Worm (Caenorhabditis elegans) whole organism, mixed stage, embryonic: ENCODE measurements around the gene F46E10.2.

Source experiments
- M03D4.4 ChIP-seq: sonication (generic microtip); optimal IDR thresholded peaks from 2 replicates; lab custom pipeline; 2017; ENCODE audit warnings: mild to moderate bottlenecking, missing genetic modification characterization, missing compliant biosample characterization
- bed-3 ChIP-seq: fragments of 200-800 bp; sonication (Bioruptor generic); optimal IDR thresholded peaks from 3 replicates; lab custom pipeline; 2018; ENCODE audit warnings: mild to moderate bottlenecking, missing genetic modification characterization, moderate library complexity, missing compliant biosample characterization
- blmp-1 ChIP-seq: fragments of 150-350 bp; optimal IDR thresholded peaks from 2 replicates; lab custom pipeline; 2014; ENCODE audit warnings: missing biosample characterization, missing genetic modification characterization
- ceh-39 ChIP-seq: fragments of 150-350 bp; optimal IDR thresholded peaks from 2 replicates; lab custom pipeline; 2014; ENCODE audit warnings: missing biosample characterization, missing genetic modification characterization
- ceh-43 ChIP-seq: fragments of 200-800 bp; sonication (Bioruptor generic); optimal IDR thresholded peaks from 2 replicates; lab custom pipeline; 2018; ENCODE audit warnings: mild to moderate bottlenecking, missing genetic modification characterization, moderate library complexity, missing compliant biosample characterization
- ceh-83 ChIP-seq: fragments of 200-800 bp; sonication (Bioruptor generic); optimal IDR thresholded peaks from 2 replicates; lab custom pipeline; 2018; ENCODE audit warnings: mild to moderate bottlenecking, missing genetic modification characterization, missing compliant biosample characterization
- ces-1 ChIP-seq: fragments of 150-350 bp; optimal IDR thresholded peaks from 2 replicates; lab custom pipeline; 2014; ENCODE audit warnings: missing biosample characterization, missing genetic modification reagents, missing genetic modification characterization
- cnd-1 ChIP-seq: fragments of 200-800 bp; sonication (Bioruptor generic); optimal IDR thresholded peaks from 2 replicates; lab custom pipeline; 2018; ENCODE audit warnings: mild to moderate bottlenecking, missing genetic modification characterization, missing compliant biosample characterization
- elt-3 ChIP-seq: fragments of 150-350 bp; optimal IDR thresholded peaks from 2 replicates; lab custom pipeline; 2014; ENCODE audit warnings: missing biosample characterization, missing genetic modification characterization
- flh-1 ChIP-seq: fragments of 200-800 bp; sonication (Bioruptor generic); optimal IDR thresholded peaks from 2 replicates; lab custom pipeline; 2018; ENCODE audit warnings: mild to moderate bottlenecking, missing genetic modification characterization, moderate library complexity, missing compliant biosample characterization
- ham-2 ChIP-seq: fragments of 200-800 bp; sonication (Bioruptor generic); optimal IDR thresholded peaks from 2 replicates; lab custom pipeline; 2018; ENCODE audit warnings: mild to moderate bottlenecking, missing genetic modification characterization, missing compliant biosample characterization
- hlh-1 ChIP-seq: fragments of 150-350 bp; optimal IDR thresholded peaks from 2 replicates; lab custom pipeline; 2014; ENCODE audit warnings: missing biosample characterization, missing genetic modification reagents, missing genetic modification characterization
- lin-13 ChIP-seq: fragments of 150-350 bp; optimal IDR thresholded peaks from 2 replicates; lab custom pipeline; 2014; ENCODE audit warnings: missing biosample characterization, missing genetic modification characterization
- lin-32 ChIP-seq: fragments of 200-800 bp; sonication (Bioruptor generic); optimal IDR thresholded peaks from 2 replicates; lab custom pipeline; 2018; ENCODE audit warnings: mild to moderate bottlenecking, missing genetic modification characterization, missing compliant biosample characterization
- mab-5 ChIP-seq: fragments of 150-350 bp; optimal IDR thresholded peaks from 2 replicates; lab custom pipeline; 2014; ENCODE audit warnings: missing biosample characterization, missing genetic modification characterization
- mep-1 ChIP-seq: fragments of 150-350 bp; optimal IDR thresholded peaks from 2 replicates; lab custom pipeline; 2017; ENCODE audit warnings: missing biosample characterization, missing genetic modification reagents, missing genetic modification characterization, inconsistent platforms
- mls-2 ChIP-seq: sonication (generic microtip); optimal IDR thresholded peaks from 2 replicates; lab custom pipeline; 2016; ENCODE audit warnings: mild to moderate bottlenecking, missing genetic modification characterization, moderate library complexity, missing compliant biosample characterization
- nhr-12 ChIP-seq: fragments of 150-350 bp; optimal IDR thresholded peaks from 2 replicates; lab custom pipeline; 2014; ENCODE audit warnings: missing biosample characterization, missing genetic modification characterization
- nhr-2 ChIP-seq: fragments of 150-350 bp; optimal IDR thresholded peaks from 2 replicates; lab custom pipeline; 2014; ENCODE audit warnings: missing biosample characterization, missing genetic modification characterization
- nhr-237 ChIP-seq: fragments of 150-350 bp; optimal IDR thresholded peaks from 2 replicates; lab custom pipeline; 2014; ENCODE audit warnings: missing biosample characterization, missing genetic modification characterization
- nhr-28 ChIP-seq: fragments of 150-350 bp; optimal IDR thresholded peaks from 2 replicates; lab custom pipeline; 2014; ENCODE audit warnings: missing biosample characterization, missing genetic modification characterization
- nhr-76 ChIP-seq: sonication (generic microtip); optimal IDR thresholded peaks from 2 replicates; lab custom pipeline; 2017; ENCODE audit warnings: missing biosample characterization, missing genetic modification characterization
- pha-4 ChIP-seq: fragments of 150-350 bp; optimal IDR thresholded peaks from 2 replicates; lab custom pipeline; 2018; ENCODE audit warnings: missing biosample characterization, missing genetic modification reagents, missing genetic modification characterization
- sem-2 ChIP-seq: fragments of 200-800 bp; sonication (Bioruptor generic); optimal IDR thresholded peaks from 2 replicates; lab custom pipeline; 2018; ENCODE audit warnings: mild to moderate bottlenecking, missing genetic modification characterization, missing compliant biosample characterization
- snpc-4 ChIP-seq: fragments of 150-350 bp; optimal IDR thresholded peaks from 2 replicates; lab custom pipeline; 2014; ENCODE audit warnings: missing biosample characterization, missing genetic modification characterization
- sptf-1 ChIP-seq: sonication (generic microtip); optimal IDR thresholded peaks from 2 replicates; lab custom pipeline; 2017; ENCODE audit warnings: mild to moderate bottlenecking, missing genetic modification characterization, moderate library complexity, missing compliant biosample characterization
- tbx-8 ChIP-seq: fragments of 200-800 bp; sonication (Bioruptor generic); optimal IDR thresholded peaks from 2 replicates; lab custom pipeline; 2018; ENCODE audit warnings: mild to moderate bottlenecking, missing genetic modification characterization, moderate library complexity, missing compliant biosample characterization
- unc-39 ChIP-seq: fragments of 150-350 bp; optimal IDR thresholded peaks from 2 replicates; lab custom pipeline; 2014; ENCODE audit warnings: missing biosample characterization, missing genetic modification characterization
- unc-62 ChIP-seq: fragments of 150-350 bp; optimal IDR thresholded peaks from 2 replicates; lab custom pipeline; 2014; ENCODE audit warnings: missing biosample characterization, missing genetic modification reagents, missing genetic modification characterization
- zip-8 ChIP-seq: fragments of 150-350 bp; optimal IDR thresholded peaks from 2 replicates; lab custom pipeline; 2014; ENCODE audit warnings: missing biosample characterization, missing genetic modification characterization
- ztf-11 ChIP-seq: fragments of 150-350 bp; optimal IDR thresholded peaks from 2 replicates; lab custom pipeline; 2014; ENCODE audit warnings: missing biosample characterization, missing genetic modification characterization

The F46E10.2 gene

DNA sequence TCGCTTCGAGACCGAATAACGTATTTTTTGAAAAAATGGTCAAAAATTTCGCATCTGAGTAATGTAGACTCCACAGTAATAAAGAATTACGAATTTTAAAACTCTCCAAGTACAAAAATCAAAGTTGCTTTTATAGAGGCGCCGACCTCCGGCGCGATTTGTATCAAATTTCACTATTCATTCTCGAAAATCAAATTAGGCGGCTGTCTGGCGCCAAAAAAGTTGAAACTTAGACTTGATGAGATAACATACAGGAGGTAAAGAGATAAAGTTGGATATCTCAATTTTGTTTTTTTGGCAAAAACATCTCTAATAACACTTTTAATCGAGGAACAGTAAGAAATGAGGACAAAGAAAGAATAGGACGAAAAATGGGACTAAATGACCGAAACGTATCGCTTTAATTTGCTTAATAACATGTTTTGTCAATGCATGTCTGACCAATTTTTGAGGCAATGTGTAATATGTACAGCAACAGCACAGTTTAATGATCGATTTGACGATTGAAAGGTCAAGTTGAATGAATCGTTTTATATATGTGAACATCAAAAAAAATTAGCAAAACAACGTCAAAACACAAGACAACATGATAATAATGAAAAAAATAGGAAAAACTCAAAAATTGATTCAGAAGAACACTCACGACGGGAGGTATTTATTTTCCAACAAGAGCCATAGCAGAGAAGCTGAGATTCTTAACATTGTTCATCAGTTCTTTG lies 13.8 kb upstream of the F46E10.2 start:
- TF ChIP-seq nhr-237 (tag; lab: Kevin White, UChicago): no peak
- TF ChIP-seq unc-62 (GFP tag; lab: Kevin White, UChicago): no peak
- TF ChIP-seq hlh-1 (tag; lab: Kevin White, UChicago): no peak
- no peak for TF ChIP-seq nhr-28 (tag; lab: Kevin White, UChicago)
- TF ChIP-seq flh-1: no peak
- no peak for TF ChIP-seq unc-39 (tag; lab: Kevin White, UChicago)
- no peak for TF ChIP-seq tbx-8
- TF ChIP-seq ces-1 (GFP tag; lab: Kevin White, UChicago): no peak
- TF ChIP-seq bed-3 (GFP tag; lab: Kevin White, UChicago): no peak
- no peak for TF ChIP-seq mep-1 (tag; lab: Kevin White, UChicago)
- TF ChIP-seq, all 35 proteins: peak for 0

DNA sequence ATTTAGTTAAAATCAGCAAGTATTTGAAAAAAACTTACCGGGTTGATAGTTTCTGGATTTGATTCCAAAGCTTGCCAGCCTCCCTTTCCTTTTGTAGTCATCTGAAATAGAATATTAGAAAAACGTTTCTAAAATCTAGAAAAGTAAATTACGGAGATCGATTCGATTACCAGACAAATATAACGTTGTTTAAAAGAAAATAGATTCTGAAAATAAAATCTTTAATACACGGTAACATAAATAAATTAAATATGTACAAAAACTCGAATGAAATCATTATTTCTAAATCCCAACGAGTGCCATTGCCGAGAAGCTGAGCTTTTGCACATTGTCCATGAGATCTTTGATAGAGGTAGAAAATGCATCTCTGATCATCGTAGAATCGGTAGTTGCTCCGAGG lies 11.5 kb upstream of the F46E10.2 start, which contains the start of gene ubh-3:
Gene ubh-3, minus strand, starts transcription at position 101 of the 400 bp plus-strand sequence.
- TF ChIP-seq pha-4 (tag; lab: Kevin White, UChicago) (no peak), flh-1 (no peak), lin-32 (GFP tag; lab: Kevin White, UChicago) (no peak), snpc-4 (tag; lab: Kevin White, UChicago) (no peak), nhr-28 (tag; lab: Kevin White, UChicago) (no peak), ham-2 (GFP tag; lab: Kevin White, UChicago) (no peak), nhr-2 (tag; lab: Kevin White, UChicago) (no peak), elt-3 (tag; lab: Kevin White, UChicago) (no peak), ceh-43 (GFP tag; lab: Kevin White, UChicago) (no peak), nhr-76 (tag; lab: Kevin White, UChicago) (no peak), M03D4.4 (tag; lab: Kevin White, UChicago) (no peak), mab-5 (tag; lab: Kevin White, UChicago) (no peak), hlh-1 (tag; lab: Kevin White, UChicago) (no peak), unc-62 (GFP tag; lab: Kevin White, UChicago) (no peak), ceh-39 (tag; lab: Kevin White, UChicago) (no peak), ceh-83 (GFP tag; lab: Kevin White, UChicago) (no peak), cnd-1 (tag; lab: Kevin White, UChicago) (no peak), bed-3 (GFP tag; lab: Kevin White, UChicago) (no peak), mls-2 (tag; lab: Kevin White, UChicago) (no peak), blmp-1 (no peak)

DNA sequence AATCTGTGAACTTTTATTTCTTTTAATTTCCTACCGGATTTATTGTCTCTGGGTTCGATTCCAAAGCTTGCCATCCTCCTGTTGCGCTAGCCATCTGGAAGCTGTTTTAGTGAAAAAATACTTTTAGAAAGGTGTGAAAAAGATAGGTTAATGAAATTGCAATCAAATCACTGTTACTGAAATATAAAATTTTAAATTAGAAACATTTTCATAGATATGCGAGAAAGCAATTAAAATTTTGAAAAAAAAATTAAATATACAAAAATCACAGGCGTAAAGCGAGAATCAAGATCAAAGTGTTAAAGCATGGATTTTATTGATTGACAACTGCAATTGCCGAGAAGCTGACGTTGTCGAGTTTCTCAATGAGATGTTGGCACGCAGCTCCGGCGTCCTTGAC lies 10.5 kb upstream of the F46E10.2 start, which contains the start of gene ubh-2:
Gene ubh-2, minus strand, starts transcription at position 101 of the 400 bp plus-strand sequence.
- TF ChIP-seq nhr-2 (tag; lab: Kevin White, UChicago) (no peak), nhr-12 (tag; lab: Kevin White, UChicago) (no peak), mls-2 (tag; lab: Kevin White, UChicago) (no peak), zip-8 (no peak)
- TF ChIP-seq, all 35 proteins: peak for 0

DNA sequence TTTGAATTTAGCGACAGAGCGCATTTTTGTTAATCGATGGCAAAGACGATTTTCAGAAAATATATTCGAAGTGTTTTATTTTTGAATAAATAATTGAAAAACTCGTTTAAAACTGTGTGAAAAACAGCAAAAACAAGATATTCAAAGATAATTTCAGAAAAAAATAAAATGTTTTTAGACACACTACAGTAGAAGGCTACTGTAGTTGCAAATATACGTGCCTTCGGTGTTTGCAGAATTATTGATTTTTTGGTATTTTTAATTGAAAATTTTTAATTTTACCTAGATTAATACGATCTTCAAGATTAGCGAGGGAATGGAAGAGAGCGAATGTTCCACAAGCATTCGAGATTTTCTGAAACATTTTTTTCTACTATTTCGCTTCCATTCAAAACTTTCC lies 9.6 kb upstream of the F46E10.2 start:
- TF ChIP-seq zip-8 (no peak), snpc-4 (tag; lab: Kevin White, UChicago) (no peak), bed-3 (GFP tag; lab: Kevin White, UChicago) (no peak), blmp-1 (no peak), sem-2 (GFP tag; lab: Kevin White, UChicago) (no peak), nhr-12 (tag; lab: Kevin White, UChicago) (no peak)

DNA sequence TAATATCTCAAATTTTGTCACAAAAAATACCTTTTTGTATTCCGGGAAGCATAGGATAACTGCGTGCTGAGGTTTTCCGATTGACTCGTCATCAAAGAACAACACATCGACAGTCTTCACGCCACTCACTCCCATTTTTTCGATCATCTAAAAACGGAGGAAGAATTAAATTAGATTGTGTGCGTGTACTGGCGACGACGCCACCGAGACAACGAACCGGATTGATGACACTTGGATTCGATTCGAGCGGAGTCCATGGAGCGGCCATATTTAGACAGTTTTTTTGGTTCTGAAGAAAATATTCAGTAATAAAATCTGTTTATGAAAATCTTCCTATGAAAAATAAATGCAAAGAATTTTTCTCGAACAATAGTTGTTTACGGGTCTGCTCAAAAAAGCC lies 9.1 kb upstream of the F46E10.2 start, which contains the start of gene ubh-1:
Gene ubh-1, minus strand, starts transcription at position 289 of the 400 bp plus-strand sequence.
- TF ChIP-seq sem-2 (GFP tag; lab: Kevin White, UChicago): no peak
- no peak for TF ChIP-seq mep-1 (tag; lab: Kevin White, UChicago)
- TF ChIP-seq zip-8: no peak
- no peak for TF ChIP-seq lin-13 (tag; lab: Kevin White, UChicago)
- no peak for TF ChIP-seq ceh-39 (tag; lab: Kevin White, UChicago)
- no peak for TF ChIP-seq bed-3 (GFP tag; lab: Kevin White, UChicago)
- TF ChIP-seq ztf-11 (tag; lab: Kevin White, UChicago): no peak
- TF ChIP-seq tbx-8: no peak
- TF ChIP-seq nhr-237 (tag; lab: Kevin White, UChicago): no peak
- TF ChIP-seq hlh-1 (tag; lab: Kevin White, UChicago): no peak
- no peak for TF ChIP-seq cnd-1 (tag; lab: Kevin White, UChicago)
- TF ChIP-seq ceh-83 (GFP tag; lab: Kevin White, UChicago): no peak
- TF ChIP-seq blmp-1: no peak
- TF ChIP-seq nhr-28 (tag; lab: Kevin White, UChicago): no peak
- no peak for TF ChIP-seq ham-2 (GFP tag; lab: Kevin White, UChicago)
- no peak for TF ChIP-seq ces-1 (GFP tag; lab: Kevin White, UChicago)
- TF ChIP-seq sptf-1 (tag; lab: Kevin White, UChicago): no peak
- no peak for TF ChIP-seq unc-39 (tag; lab: Kevin White, UChicago)
- no peak for TF ChIP-seq unc-62 (GFP tag; lab: Kevin White, UChicago)
